Fruit fly (Drosophila melanogaster): Measurements from ENCODE around the gene PolA1.

Gene PolA1

DNA sequence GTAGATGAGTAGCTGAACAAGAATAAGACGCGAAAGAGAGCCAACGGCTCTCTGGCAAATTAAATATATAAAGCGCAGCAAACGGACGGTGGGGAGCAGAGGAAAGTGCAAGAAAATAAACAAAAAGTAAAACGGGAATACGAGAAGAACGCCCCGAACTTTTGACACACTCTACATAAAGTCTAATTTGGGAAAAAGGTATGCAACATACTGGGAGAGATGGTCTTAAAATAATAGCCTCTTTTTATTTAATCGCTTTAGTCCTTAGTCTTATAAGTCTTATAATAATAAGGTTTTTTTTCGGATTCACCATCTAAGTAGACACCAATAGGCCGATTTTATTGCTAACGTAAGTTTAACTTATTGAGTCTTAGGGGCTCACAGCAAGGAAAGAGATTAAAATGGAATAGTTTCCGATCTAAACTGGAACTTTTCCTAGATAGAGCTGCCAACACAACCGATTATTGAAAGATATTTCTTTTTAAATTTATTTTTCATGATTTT lies 18.6 kb downstream of the PolA1 start (continued):
- TF ChIP-seq Smox (GFP tag; optimal IDR thresholded peaks at IDR 0.05) (peak; percentile 16), CG6163 (GFP tag; IDR thresholded peaks at IDR 0.05) (peak; percentile 80), CG1621 (tag; optimal IDR thresholded peaks at IDR 0.05) (no peak), Lpt (GFP tag; optimal IDR thresholded peaks at IDR 0.05) (peak; percentile 35), CG4318 (GFP tag; optimal IDR thresholded peaks at IDR 0.05) (peak; percentile 33), Eip75B (GFP tag; optimal IDR thresholded peaks at IDR 0.05) (peak; percentile 64), CG34406 (GFP tag; optimal IDR thresholded peaks at IDR 0.05) (peak; percentile 24), CG6808 (GFP tag; optimal IDR thresholded peaks at IDR 0.05) (peak; percentile 56), fd59A (GFP tag; optimal IDR thresholded peaks at IDR 0.05) (peak; percentile 66), esn (GFP tag; optimal IDR thresholded peaks at IDR 0.05) (peak; percentile 59), CG8319 (GFP tag; optimal IDR thresholded peaks at IDR 0.05) (no peak)

DNA sequence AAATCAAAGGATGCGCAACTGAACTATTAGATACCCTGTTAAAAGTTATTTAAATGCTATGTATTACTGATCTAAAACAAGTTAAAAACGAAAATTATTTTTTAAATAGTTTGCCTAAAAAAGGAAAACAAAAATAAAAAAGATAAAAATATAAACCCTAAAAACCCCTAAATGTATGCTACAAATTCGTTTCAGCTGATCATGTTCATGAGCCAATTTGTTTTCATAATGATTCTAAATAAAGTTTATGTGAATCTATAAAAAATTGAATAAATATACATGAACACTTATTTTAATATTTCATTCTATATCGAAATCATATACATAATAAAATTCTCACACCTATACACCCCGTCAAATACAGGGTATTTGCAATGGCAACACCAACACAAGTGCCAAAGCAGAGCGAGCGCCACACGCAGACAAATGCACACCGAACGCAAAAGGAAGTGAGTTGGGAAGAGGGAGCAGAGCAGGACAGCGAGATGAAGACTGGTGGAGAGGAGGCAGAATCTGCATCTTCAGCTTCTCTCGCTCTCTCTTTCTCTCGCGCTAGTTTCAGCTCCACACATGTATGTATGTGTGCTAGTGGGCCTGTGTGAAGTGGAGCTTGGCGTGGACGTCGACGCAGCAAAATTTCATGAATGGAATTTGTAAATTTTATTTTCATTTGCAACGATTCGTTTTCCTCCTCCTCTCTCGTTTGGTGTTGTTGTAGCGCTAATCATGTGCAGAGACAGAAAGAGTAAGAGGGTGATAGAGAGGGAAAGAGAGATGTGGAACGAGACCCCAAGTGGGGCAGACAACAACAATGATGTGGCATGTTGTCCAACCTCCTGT lies 20.3 kb downstream of the PolA1 start:
- TF ChIP-seq Lpt (GFP tag; optimal IDR thresholded peaks at IDR 0.05) (peak; percentile 58), esn (GFP tag; optimal IDR thresholded peaks at IDR 0.05) (peak; percentile 92), Eip75B (GFP tag; optimal IDR thresholded peaks at IDR 0.05) (peak; percentile 77), CG3032 (tag; optimal IDR thresholded peaks at IDR 0.05) (peak; percentile 96), eg (GFP tag; IDR thresholded peaks at IDR 0.05) (peak; percentile 56; the same call in 2 of the 3 replicates), CG10631 (GFP tag; optimal IDR thresholded peaks at IDR 0.05) (peak; percentile 94), CG8319 (GFP tag; optimal IDR thresholded peaks at IDR 0.05) (peak; percentile 76), ss (GFP tag; optimal IDR thresholded peaks at IDR 0.05) (peak; percentile 90 to 97), Sox15 (GFP tag; optimal IDR thresholded peaks at IDR 0.05) (peak; percentile 79), pdm3 (GFP tag; optimal IDR thresholded peaks at IDR 0.05) (peak; percentile 72), CG6808 (GFP tag; optimal IDR thresholded peaks at IDR 0.05) (peak; percentile 96), topi (GFP tag; optimal IDR thresholded peaks at IDR 0.05) (peak; percentile 81), CG6792 (GFP tag; optimal IDR thresholded peaks at IDR 0.05) (peak; percentile 85), fd59A (GFP tag; optimal IDR thresholded peaks at IDR 0.05) (peak; percentile 93), CG8119 (GFP tag; IDR thresholded peaks at IDR 0.05) (peak; percentile 91), CG15336 (GFP tag; IDR thresholded peaks at IDR 0.05) (peak; percentile 82), CG34406 (GFP tag; optimal IDR thresholded peaks at IDR 0.05) (peak; percentile 89), CG6163 (GFP tag; IDR thresholded peaks at IDR 0.05) (peak; percentile 48; the same call in 2 of the 3 replicates), CG11294 (GFP tag; IDR thresholded peaks at IDR 0.05) (peak; percentile 58; the same call in 1 of the 2 replicates), CG16779 (tag; optimal IDR thresholded peaks at IDR 0.05) (peak; percentile 82), dac (GFP tag; optimal IDR thresholded peaks at IDR 0.05) (peak; percentile 18), fd85E (GFP tag; optimal IDR thresholded peaks at IDR 0.05) (peak; percentile 7), CG9139 (GFP tag; optimal IDR thresholded peaks at IDR 0.05) (peak; percentile 90), CG32006 (GFP tag; optimal IDR thresholded peaks at IDR 0.05) (peak; percentile 97), vri (GFP tag; optimal IDR thresholded peaks at IDR 0.05) (no peak), CG4318 (GFP tag; optimal IDR thresholded peaks at IDR 0.05) (peak; percentile 91), CG10669 (GFP tag; optimal IDR thresholded peaks at IDR 0.05) (peak; percentile 91), acj6 (GFP tag; optimal IDR thresholded peaks at IDR 0.05) (peak; percentile 94), Met (GFP tag; optimal IDR thresholded peaks at IDR 0.05) (peak; percentile 81), spab (GFP tag; optimal IDR thresholded peaks at IDR 0.05) (peak; percentile 95), Sox14 (GFP tag; optimal IDR thresholded peaks at IDR 0.05) (peak; percentile 76), CG31627 (GFP tag; optimal IDR thresholded peaks at IDR 0.05) (peak; percentile 65), CG11762 (GFP tag; optimal IDR thresholded peaks at IDR 0.05; ENCODE audit: insufficient read depth) (peak; percentile 84), Smox (GFP tag; optimal IDR thresholded peaks at IDR 0.05) (peak; percentile 75), lz (GFP tag; optimal IDR thresholded peaks at IDR 0.05) (peak; percentile 75), CG3919 (GFP tag; optimal IDR thresholded peaks at IDR 0.05) (peak; percentile 91), Ets21C (GFP tag; optimal IDR thresholded peaks at IDR 0.05) (peak; percentile 26), CG7368 (GFP tag; optimal IDR thresholded peaks at IDR 0.05) (peak; percentile 70), cyc (GFP tag; optimal IDR thresholded peaks at IDR 0.05) (peak; percentile 70), Sox102F (GFP tag; optimal IDR thresholded peaks at IDR 0.05) (peak; percentile 51), OdsH (GFP tag; optimal IDR thresholded peaks at IDR 0.05) (peak; percentile 90), CG6276 (GFP tag; optimal IDR thresholded peaks at IDR 0.05) (peak; percentile 86), CG1621 (tag; optimal IDR thresholded peaks at IDR 0.05) (peak; percentile 39), CG11902 (GFP tag; optimal IDR thresholded peaks at IDR 0.05) (peak; percentile 68), achi (GFP tag; optimal IDR thresholded peaks at IDR 0.05) (peak; percentile 93)
